Worm (Caenorhabditis elegans): Measurements from ENCODE around the gene clc-17.

- TF ChIP-seq flt-1 (GFP tag; IDR thresholded peaks at IDR 0.05) (no peak), scrt-1 (GFP tag; IDR thresholded peaks at IDR 0.05) (no peak), ama-1 (optimal IDR thresholded peaks at IDR 0.05) (no peak), F13C5.2 (tag; optimal IDR thresholded peaks at IDR 0.05) (no peak), pes-1 (GFP tag; IDR thresholded peaks at IDR 0.05) (no peak), tbx-11 (GFP tag; IDR thresholded peaks at IDR 0.05) (no peak), hnd-1 (tag; optimal IDR thresholded peaks at IDR 0.05) (no peak), ceh-36 (tag; optimal IDR thresholded peaks at IDR 0.05) (no peak)
These were observed 15.2 kb downstream of the clc-17 start for ce11 chrX:11122412-11122811.
